Worm (Caenorhabditis elegans) whole organism, early embryonic: ENCODE data around the gene Y39B6A.69.

Source experiments
- F13C5.2 ChIP-seq: sonication (generic microtip); optimal IDR thresholded peaks from 2 replicates; lab custom pipeline; 2017; ENCODE audit warnings: mild to moderate bottlenecking, missing genetic modification characterization, inconsistent platforms, missing compliant biosample characterization
- ama-1 ChIP-seq: fragments of 150-350 bp; optimal IDR thresholded peaks from 2 replicates; lab custom pipeline; 2014
- ceh-36 ChIP-seq: sonication (generic microtip); optimal IDR thresholded peaks from 2 replicates; lab custom pipeline; 2016; ENCODE audit warnings: missing genetic modification characterization, inconsistent platforms, missing compliant biosample characterization
- hmbx-1 ChIP-seq: sonication (generic microtip); optimal IDR thresholded peaks from 2 replicates; lab custom pipeline; 2016; ENCODE audit warnings: mild to moderate bottlenecking, missing genetic modification characterization, missing compliant biosample characterization
- hmg-4 ChIP-seq: fragments of 200-800 bp; sonication (Bioruptor generic); optimal IDR thresholded peaks from 2 replicates; lab custom pipeline; 2018; ENCODE audit warnings: mild to moderate bottlenecking, missing genetic modification characterization, missing compliant biosample characterization
- scrt-1 ChIP-seq: fragments of 200-800 bp; sonication (Bioruptor generic); IDR thresholded peaks from 2 replicates; pipeline ENCODE4 v1.3.6; 2022; ENCODE audit warnings: missing genetic modification characterization, missing compliant biosample characterization
- tbx-11 ChIP-seq: fragments of 200-800 bp; sonication (Bioruptor generic); IDR thresholded peaks from 2 replicates; pipeline ENCODE4 v1.3.6; 2022; ENCODE audit warnings: missing genetic modification characterization, missing compliant biosample characterization
- tbx-37 ChIP-seq: fragments of 200-800 bp; sonication (Bioruptor generic); conservative IDR thresholded peaks from 2 replicates; pipeline ENCODE4 v1.3.6; 2022; ENCODE audit warnings: missing genetic modification reagents, missing genetic modification characterization, missing compliant biosample characterization

DNA sequence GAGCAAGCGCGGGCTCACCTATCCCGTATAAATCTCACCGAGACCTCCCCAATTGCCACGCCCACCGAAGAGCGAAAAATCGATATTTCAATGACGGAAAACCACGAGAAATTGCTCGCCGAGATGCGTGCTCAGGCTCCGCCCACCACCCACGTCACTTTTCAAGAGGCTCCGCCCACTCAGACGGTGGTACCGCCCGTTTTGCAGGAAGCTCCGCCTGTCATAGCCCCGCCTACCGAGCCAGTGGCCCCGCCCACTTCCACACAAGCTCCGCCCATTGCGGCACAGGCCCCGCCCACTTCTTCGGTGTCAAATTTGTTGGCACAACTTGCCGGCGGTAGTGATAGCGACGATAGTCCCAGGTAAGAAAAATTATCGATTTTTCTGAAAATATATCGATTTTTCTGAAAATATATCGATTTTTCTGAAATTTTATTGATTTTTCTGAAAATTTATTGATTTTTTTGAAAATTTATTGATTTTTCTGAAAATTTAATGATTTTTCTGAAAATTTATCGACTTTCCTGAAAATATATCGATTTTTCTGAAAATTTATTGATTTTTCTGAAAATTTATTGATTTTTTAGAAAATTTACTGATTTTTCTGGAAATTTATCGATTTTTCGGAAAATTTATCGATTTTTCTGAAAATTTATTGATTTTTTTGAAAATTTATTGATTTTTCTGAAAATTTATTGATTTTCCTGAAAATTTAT, 22.6 kb downstream of the Y39B6A.69 start:
- no peak for TF ChIP-seq hmg-4 (GFP tag; lab: Kevin White, UChicago)
- TF ChIP-seq tbx-11 (GFP tag; lab: Robert Waterston, UW): no peak
- no peak for TF ChIP-seq ceh-36 (tag; lab: Kevin White, UChicago)
- no peak for TF ChIP-seq ama-1
- TF ChIP-seq scrt-1 (GFP tag; lab: Robert Waterston, UW): no peak
- TF ChIP-seq tbx-37 (GFP tag; lab: Robert Waterston, UW): no peak
- TF ChIP-seq F13C5.2 (tag; lab: Kevin White, UChicago): no peak
- no peak for TF ChIP-seq hmbx-1
